Fruit fly (Drosophila melanogaster) whole organism, embryonic: Measurements from ENCODE around the gene Paics.

Experiments used
- Ada2b ChIP-seq: fragments of 200-800 bp; sonication (Bioruptor generic); IDR thresholded peaks from 2 replicates; pipeline ENCODE4 v1.3.6; 2022; ENCODE audit warnings: missing biosample characterization, missing genetic modification characterization
- Adf1 ChIP-seq: fragments of 200-800 bp; sonication (Bioruptor generic); IDR thresholded peaks from 2 replicates; pipeline ENCODE4 v1.3.6; 2022; ENCODE audit warnings: missing biosample characterization, missing genetic modification characterization
- Atf6 ChIP-seq: fragments of 200-800 bp; sonication (Bioruptor generic); IDR thresholded peaks from 2 replicates; pipeline ENCODE4 v1.3.6; 2022; ENCODE audit warnings: missing biosample characterization, missing genetic modification characterization
- Bdp1 ChIP-seq: fragments of 200-800 bp; sonication (Bioruptor generic); optimal IDR thresholded peaks from 3 replicates; lab custom pipeline; 2016; ENCODE audit warnings: missing biosample characterization, missing genetic modification characterization
- CG10543 ChIP-seq: fragments of 200-800 bp; sonication (Bioruptor generic); optimal IDR thresholded peaks from 3 replicates; lab custom pipeline; 2017; ENCODE audit warnings: missing biosample characterization, mild to moderate bottlenecking, missing genetic modification characterization, moderate library complexity
- CG10979 ChIP-seq: fragments of 200-800 bp; sonication (Bioruptor generic); optimal IDR thresholded peaks from 2 replicates; lab custom pipeline; 2018; ENCODE audit warnings: missing biosample characterization, mild to moderate bottlenecking, missing genetic modification characterization, moderate library complexity
- CG12391 ChIP-seq: fragments of 200-800 bp; sonication (Bioruptor generic); optimal IDR thresholded peaks from 3 replicates; lab custom pipeline; 2018; ENCODE audit warnings: missing biosample characterization, mild to moderate bottlenecking, missing genetic modification characterization, moderate library complexity
- CG14667 ChIP-seq: fragments of 200-800 bp; sonication (Bioruptor generic); IDR thresholded peaks from 2 replicates; pipeline ENCODE4 v1.3.6; 2022; ENCODE audit warnings: missing biosample characterization, missing genetic modification characterization
- CG16813 ChIP-seq: fragments of 200-800 bp; sonication (Bioruptor generic); IDR thresholded peaks from 3 replicates; pipeline ENCODE4 v1.3.6; 2022; ENCODE audit warnings: missing biosample characterization, missing genetic modification characterization; ENCODE audit not compliant: partially characterized antibody
- CG18764 ChIP-seq: fragments of 200-800 bp; sonication (Bioruptor generic); optimal IDR thresholded peaks from 3 replicates; lab custom pipeline; 2016; ENCODE audit warnings: missing biosample characterization, missing genetic modification characterization
- CG2678 ChIP-seq: fragments of 200-800 bp; sonication (Bioruptor generic); optimal IDR thresholded peaks from 3 replicates; lab custom pipeline; 2019; ENCODE audit warnings: missing biosample characterization, mild to moderate bottlenecking, missing genetic modification characterization, moderate library complexity
- CG2875 ChIP-seq: fragments of 200-800 bp; sonication (Bioruptor generic); optimal IDR thresholded peaks from 2 replicates; lab custom pipeline; 2017; ENCODE audit warnings: missing biosample characterization, mild to moderate bottlenecking, missing genetic modification characterization, missing genetic modification reagents
- CG30020 ChIP-seq: fragments of 200-800 bp; optimal IDR thresholded peaks from 2 replicates; lab custom pipeline; 2019; ENCODE audit warnings: missing biosample characterization, mild to moderate bottlenecking, missing genetic modification characterization, moderate library complexity
- CG30403 ChIP-seq: fragments of 200-800 bp; sonication (Bioruptor generic); optimal IDR thresholded peaks from 3 replicates; lab custom pipeline; 2016; ENCODE audit warnings: missing biosample characterization, missing genetic modification characterization
- CG30431 ChIP-seq: fragments of 200-800 bp; sonication (Bioruptor generic); optimal IDR thresholded peaks from 2 replicates; lab custom pipeline; 2017; ENCODE audit warnings: missing biosample characterization, missing genetic modification characterization
- CG3407 ChIP-seq: fragments of 200-800 bp; sonication (Bioruptor generic); optimal IDR thresholded peaks from 2 replicates; lab custom pipeline; 2018; ENCODE audit warnings: missing biosample characterization, mild to moderate bottlenecking, missing genetic modification characterization
- CG3726 ChIP-seq: fragments of 200-800 bp; sonication (Bioruptor generic); IDR thresholded peaks from 3 replicates; pipeline ENCODE4, ENCODE4 v1.3.6; 2022; ENCODE audit warnings: missing biosample characterization, missing genetic modification characterization
- CG4282 ChIP-seq: fragments of 200-800 bp; sonication (Bioruptor generic); optimal IDR thresholded peaks from 2 replicates; lab custom pipeline; 2016; ENCODE audit warnings: missing biosample characterization, missing genetic modification characterization
- CG5953 ChIP-seq: fragments of 200-800 bp; sonication (Bioruptor generic); IDR thresholded peaks from 2 replicates; pipeline ENCODE4 v1.3.6; 2022; ENCODE audit warnings: missing biosample characterization, missing genetic modification characterization
- CG6272 ChIP-seq: fragments of 200-800 bp; sonication (Bioruptor generic); IDR thresholded peaks from 2 replicates; pipeline ENCODE4 v1.3.6; 2022; ENCODE audit warnings: missing biosample characterization, missing genetic modification characterization
- CG7372 ChIP-seq: fragments of 200-800 bp; sonication (Bioruptor generic); IDR thresholded peaks from 2 replicates; pipeline ENCODE4 v1.3.6; 2022; ENCODE audit warnings: missing biosample characterization, missing genetic modification characterization
- CG8924 ChIP-seq: fragments of 200-800 bp; optimal IDR thresholded peaks from 3 replicates; lab custom pipeline; 2019; ENCODE audit warnings: missing biosample characterization, mild to moderate bottlenecking, missing genetic modification characterization, moderate library complexity
- CG9215 ChIP-seq: fragments of 200-800 bp; sonication (Bioruptor generic); IDR thresholded peaks from 2 replicates; pipeline ENCODE4 v1.3.6; 2022; ENCODE audit warnings: missing biosample characterization, missing genetic modification characterization
- Dbx ChIP-seq: fragments of 200-800 bp; sonication (Bioruptor generic); IDR thresholded peaks from 3 replicates; pipeline ENCODE4 v1.3.6; 2022; ENCODE audit warnings: missing biosample characterization, missing genetic modification characterization
- Elba2 ChIP-seq: fragments of 200-800 bp; sonication (Bioruptor generic); optimal IDR thresholded peaks from 3 replicates; lab custom pipeline; 2016; ENCODE audit warnings: missing biosample characterization, missing genetic modification characterization
- Gsc ChIP-seq: fragments of 200-800 bp; sonication (Bioruptor generic); IDR thresholded peaks from 2 replicates; pipeline ENCODE4 v1.3.6; 2022; ENCODE audit warnings: missing biosample characterization, missing genetic modification characterization
- HHEX ChIP-seq: fragments of 200-800 bp; sonication (Bioruptor generic); optimal IDR thresholded peaks from 3 replicates; lab custom pipeline; 2017; ENCODE audit warnings: missing biosample characterization, mild to moderate bottlenecking, missing genetic modification characterization, missing genetic modification reagents
- Hmr ChIP-seq: fragments of 200-800 bp; sonication (Bioruptor generic); optimal IDR thresholded peaks from 3 replicates; lab custom pipeline; 2017; ENCODE audit warnings: mild to moderate bottlenecking, missing biosample characterization, missing genetic modification reagents, missing genetic modification characterization
- Hr3 ChIP-seq: fragments of 200-800 bp; sonication (Bioruptor generic); optimal IDR thresholded peaks from 3 replicates; lab custom pipeline; 2016; ENCODE audit warnings: missing biosample characterization, missing genetic modification characterization
- MBD-R2 ChIP-seq: fragments of 200-800 bp; sonication (Bioruptor generic); IDR thresholded peaks from 2 replicates; pipeline ENCODE4 v1.3.6; 2022; ENCODE audit warnings: missing biosample characterization, missing genetic modification characterization
- Pdp1 ChIP-seq, 2 experiments: fragments of 200-800 bp; sonication (Bioruptor generic); optimal IDR thresholded peaks; 3 replicates each; lab custom pipeline; 2016; ENCODE audit warnings: missing biosample characterization in 2 of 2, missing genetic modification characterization in 2 of 2, mild to moderate bottlenecking in 1 of 2, moderate library complexity in 1 of 2
- Ravus ChIP-seq: fragments of 200-800 bp; sonication (Bioruptor generic); IDR thresholded peaks from 2 replicates; pipeline ENCODE4 v1.3.6; 2022; ENCODE audit warnings: missing biosample characterization, missing genetic modification characterization
- Xbp1 ChIP-seq: fragments of 200-800 bp; sonication (Bioruptor generic); optimal IDR thresholded peaks from 3 replicates; lab custom pipeline; 2016; ENCODE audit warnings: missing biosample characterization, mild to moderate bottlenecking, missing genetic modification characterization
- bigmax ChIP-seq: fragments of 200-800 bp; sonication (Bioruptor generic); optimal IDR thresholded peaks from 2 replicates; lab custom pipeline; 2018; ENCODE audit warnings: missing biosample characterization, mild to moderate bottlenecking, missing genetic modification characterization
- caup ChIP-seq: fragments of 200-800 bp; sonication (Bioruptor generic); optimal IDR thresholded peaks from 3 replicates; lab custom pipeline; 2017; ENCODE audit warnings: missing biosample characterization, mild to moderate bottlenecking, missing genetic modification characterization, moderate library complexity; ENCODE audit not compliant: severe bottlenecking
- chm ChIP-seq: fragments of 200-800 bp; sonication (Bioruptor generic); IDR thresholded peaks from 2 replicates; pipeline ENCODE4 v1.3.6; 2022; ENCODE audit warnings: missing biosample characterization, missing genetic modification characterization
- crp ChIP-seq, 2 experiments: fragments of 200-800 bp; sonication (Bioruptor generic); optimal IDR thresholded peaks; 2 replicates in 1 of 2; 3 replicates in 1 of 2; lab custom pipeline; 2017; ENCODE audit warnings: missing biosample characterization in 2 of 2, missing genetic modification characterization in 2 of 2, mild to moderate bottlenecking in 1 of 2, moderate library complexity in 1 of 2
- dmrt99B ChIP-seq: fragments of 200-800 bp; sonication (Bioruptor generic); optimal IDR thresholded peaks from 2 replicates; lab custom pipeline; 2018; ENCODE audit warnings: missing biosample characterization, mild to moderate bottlenecking, missing genetic modification characterization, moderate library complexity
- exex ChIP-seq: fragments of 200-800 bp; sonication (Bioruptor generic); optimal IDR thresholded peaks from 4 replicates; lab custom pipeline; 2018; ENCODE audit warnings: missing biosample characterization, mild to moderate bottlenecking, missing genetic modification characterization, moderate library complexity
- gem ChIP-seq: fragments of 200-800 bp; sonication (Bioruptor generic); optimal IDR thresholded peaks from 2 replicates; lab custom pipeline; 2019; ENCODE audit warnings: missing biosample characterization, mild to moderate bottlenecking, missing genetic modification characterization, moderate library complexity
- gro ChIP-seq: fragments of 200-800 bp; sonication (Bioruptor generic); optimal IDR thresholded peaks from 2 replicates; lab custom pipeline; 2016; ENCODE audit warnings: missing biosample characterization, missing genetic modification characterization
- kah ChIP-seq: fragments of 200-800 bp; sonication (Bioruptor generic); optimal IDR thresholded peaks from 2 replicates; lab custom pipeline; 2018; ENCODE audit warnings: missing biosample characterization, mild to moderate bottlenecking, missing genetic modification characterization
- lilli ChIP-seq: fragments of 200-800 bp; sonication (Bioruptor generic); optimal IDR thresholded peaks from 3 replicates; lab custom pipeline; 2016; ENCODE audit warnings: missing biosample characterization, missing genetic modification characterization
- row ChIP-seq: fragments of 200-800 bp; sonication (Bioruptor generic); IDR thresholded peaks from 3 replicates; pipeline ENCODE4 v1.3.6; 2022; ENCODE audit warnings: missing biosample characterization, missing genetic modification characterization
- run ChIP-seq: fragments of 200-800 bp; sonication (Bioruptor generic); optimal IDR thresholded peaks from 3 replicates; lab custom pipeline; 2018; ENCODE audit warnings: missing biosample characterization, mild to moderate bottlenecking, missing genetic modification characterization
- slbo ChIP-seq: fragments of 200-800 bp; sonication (Bioruptor generic); IDR thresholded peaks from 2 replicates; pipeline ENCODE4 v1.3.6; 2022; ENCODE audit warnings: missing biosample characterization, missing genetic modification characterization
- sqz ChIP-seq: fragments of 200-800 bp; sonication (Bioruptor generic); optimal IDR thresholded peaks from 3 replicates; lab custom pipeline; 2018; ENCODE audit warnings: missing biosample characterization, mild to moderate bottlenecking, missing genetic modification characterization
- sug ChIP-seq: fragments of 200-800 bp; optimal IDR thresholded peaks from 2 replicates; lab custom pipeline; 2019; ENCODE audit warnings: missing biosample characterization, mild to moderate bottlenecking, missing genetic modification characterization, moderate library complexity
- tll ChIP-seq, 2 experiments: fragments of 200-800 bp in 1 of 2; fragments of >200 bp in 1 of 2; sonication (Bioruptor generic) in 1 of 2; optimal IDR thresholded peaks; 2 replicates each; lab custom pipeline; 2017 to 2019; ENCODE audit warnings: missing biosample characterization in 2 of 2, missing genetic modification characterization in 2 of 2, mild to moderate bottlenecking in 1 of 2, moderate library complexity in 1 of 2
- unc-4 ChIP-seq: fragments of 200-800 bp; sonication (Bioruptor generic); IDR thresholded peaks from 2 replicates; pipeline ENCODE4 v1.3.6; 2022; ENCODE audit warnings: missing biosample characterization, missing genetic modification characterization; ENCODE audit not compliant: partially characterized antibody
- yki ChIP-seq: fragments of >200 bp; optimal IDR thresholded peaks from 3 replicates; lab custom pipeline; 2018

Paics gene

dm6 chrX:12723332-12723731, 37.1 kb downstream of the Paics start (continued):
- TF ChIP-seq CG30431: no peak
- no peak; the same call in 1 of the 2 replicates for TF ChIP-seq Adf1
- TF ChIP-seq dmrt99B (tag; lab: Kevin White, UChicago): no peak
- TF ChIP-seq row (GFP tag; lab: Robert Waterston, UW): no peak
- TF ChIP-seq CG2875 (GFP tag; lab: Kevin White, UChicago): no peak
- no peak for TF ChIP-seq CG5953 (GFP tag; lab: Robert Waterston, UW)
- TF ChIP-seq Bdp1 (GFP tag; lab: Kevin White, UChicago): no peak
- TF ChIP-seq CG10543 (GFP tag; lab: Kevin White, UChicago): peak; percentile 33
- TF ChIP-seq CG2678 (tag; lab: Kevin White, UChicago): peak; percentile 30
- peak; percentile 64 for TF ChIP-seq sug (tag; lab: Kevin White, UChicago)
- TF ChIP-seq gem (tag; lab: Kevin White, UChicago): peak; percentile 2
- no peak for TF ChIP-seq yki
- peak in 1 of 2 experiments; percentile 15 for TF ChIP-seq Pdp1 (GFP tag; optimal IDR thresholded peaks at IDR 0.05; lab: Kevin White, UChicago)
- no peak for TF ChIP-seq Ada2b (GFP tag; lab: Robert Waterston, UW)
- no peak for TF ChIP-seq CG4282 (GFP tag; lab: Kevin White, UChicago)
- TF ChIP-seq CG6272 (GFP tag; lab: Robert Waterston, UW): no peak
- peak; percentile 47; the same call in 1 of the 2 replicates for TF ChIP-seq Atf6 (GFP tag; lab: Robert Waterston, UW)
- TF ChIP-seq Elba2 (GFP tag; lab: Kevin White, UChicago): no peak
- no peak for TF ChIP-seq kah (GFP tag; lab: Kevin White, UChicago)
- TF ChIP-seq HHEX (GFP tag; lab: Kevin White, UChicago): peak; percentile 10
- TF ChIP-seq Hr3 (GFP tag; lab: Kevin White, UChicago): no peak
- TF ChIP-seq sqz (GFP tag; lab: Kevin White, UChicago): peak; percentile 91
- no peak for TF ChIP-seq slbo (GFP tag; lab: Robert Waterston, UW)
- TF ChIP-seq unc-4 (GFP tag; lab: Robert Waterston, UW): no peak
- TF ChIP-seq CG10979 (tag; lab: Kevin White, UChicago): no peak
- no peak for TF ChIP-seq Dbx (GFP tag; lab: Robert Waterston, UW)
- no peak for TF ChIP-seq crp (GFP tag; optimal IDR thresholded peaks at IDR 0.05; lab: Kevin White, UChicago)
- TF ChIP-seq CG30020 (tag; lab: Kevin White, UChicago): no peak
- no peak for TF ChIP-seq tll (GFP tag; optimal IDR thresholded peaks at IDR 0.05; lab: Kevin White, UChicago)
- no peak for TF ChIP-seq Gsc
- no peak for TF ChIP-seq CG3726
- no peak for TF ChIP-seq MBD-R2
- no peak for TF ChIP-seq CG3407 (GFP tag; lab: Kevin White, UChicago)
- no peak for TF ChIP-seq lilli (GFP tag; lab: Kevin White, UChicago)
- peak; percentile 39; the same call in 1 of the 2 replicates for TF ChIP-seq chm
- TF ChIP-seq CG8924 (tag; lab: Kevin White, UChicago): no peak
- peak; percentile 23 for TF ChIP-seq Hmr (GFP tag; lab: Kevin White, UChicago)
- TF ChIP-seq Xbp1 (GFP tag; lab: Kevin White, UChicago): no peak
- no peak for TF ChIP-seq CG12391 (tag; lab: Kevin White, UChicago)
- TF ChIP-seq exex (tag; lab: Kevin White, UChicago): peak; percentile 90
- no peak for TF ChIP-seq CG18764 (GFP tag; lab: Kevin White, UChicago)
- no peak for TF ChIP-seq CG9215 (GFP tag; lab: Robert Waterston, UW)
- TF ChIP-seq run (tag; lab: Kevin White, UChicago): no peak
- no peak for TF ChIP-seq Ravus
- TF ChIP-seq gro (GFP tag; lab: Kevin White, UChicago): no peak
- TF ChIP-seq caup (GFP tag; lab: Kevin White, UChicago): peak; percentile 52
- TF ChIP-seq CG16813: no peak
- no peak for TF ChIP-seq bigmax (GFP tag; lab: Kevin White, UChicago)
- no peak for TF ChIP-seq CG7372 (GFP tag; lab: Robert Waterston, UW)
- no peak for TF ChIP-seq CG14667 (GFP tag; lab: Robert Waterston, UW)
- no peak for TF ChIP-seq CG30403 (GFP tag; lab: Kevin White, UChicago)
